Worm (Caenorhabditis elegans) whole organism, L2 larva: ENCODE data around the gene C28D4.5.
"Not testable (repeated sequence)": the region's sequence is repeated elsewhere in the genome, so short reads cannot be mapped to it uniquely, and the experiment has no call there.

Source experiments
- C34F6.9 ChIP-seq: fragments of 150-350 bp; optimal IDR thresholded peaks from 2 replicates; lab custom pipeline; 2014; ENCODE audit warnings: missing biosample characterization, missing genetic modification characterization
- F13H6.1 ChIP-seq: sonication (generic microtip); optimal IDR thresholded peaks from 2 replicates; lab custom pipeline; 2016; ENCODE audit warnings: missing genetic modification characterization, missing compliant biosample characterization
- R02D3.7 ChIP-seq: fragments of 150-350 bp; optimal IDR thresholded peaks from 2 replicates; lab custom pipeline; 2014; ENCODE audit warnings: missing biosample characterization, missing genetic modification characterization
- Y55F3AM.14 ChIP-seq: fragments of 200-800 bp; sonication (Bioruptor generic); optimal IDR thresholded peaks from 2 replicates; lab custom pipeline; 2018; ENCODE audit warnings: mild to moderate bottlenecking, missing genetic modification characterization, missing compliant biosample characterization
- ZK546.5 ChIP-seq: sonication (generic microtip); optimal IDR thresholded peaks from 2 replicates; lab custom pipeline; 2017; ENCODE audit warnings: missing biosample characterization, missing genetic modification characterization
- alr-1 ChIP-seq: fragments of 150-350 bp; optimal IDR thresholded peaks from 2 replicates; lab custom pipeline; 2014; ENCODE audit warnings: missing biosample characterization, missing genetic modification characterization
- aly-2 ChIP-seq: fragments of 150-350 bp; optimal IDR thresholded peaks from 2 replicates; lab custom pipeline; 2014; ENCODE audit warnings: missing biosample characterization, missing genetic modification characterization
- ama-1 ChIP-seq: fragments of 150-350 bp; optimal IDR thresholded peaks from 2 replicates; lab custom pipeline; 2018; ENCODE audit warnings: inconsistent platforms
- blmp-1 ChIP-seq: sonication (generic microtip); optimal IDR thresholded peaks from 2 replicates; lab custom pipeline; 2017; ENCODE audit warnings: missing genetic modification characterization, mild to moderate bottlenecking, missing compliant biosample characterization, antibody characterized with exemption, moderate library complexity; ENCODE audit not compliant: insufficient read depth
- ceh-16 ChIP-seq: fragments of 150-350 bp; optimal IDR thresholded peaks from 2 replicates; lab custom pipeline; 2014; ENCODE audit warnings: missing biosample characterization, missing genetic modification characterization
- ceh-82 ChIP-seq: fragments of 150-350 bp; optimal IDR thresholded peaks from 2 replicates; lab custom pipeline; 2014; ENCODE audit warnings: missing biosample characterization, missing genetic modification characterization
- dmd-4 ChIP-seq: sonication (generic microtip); optimal IDR thresholded peaks from 2 replicates; lab custom pipeline; 2017; ENCODE audit warnings: missing biosample characterization, missing genetic modification characterization
- egl-27 ChIP-seq: sonication (generic microtip); optimal IDR thresholded peaks from 3 replicates; lab custom pipeline; 2017; ENCODE audit warnings: missing biosample characterization, missing genetic modification reagents, missing genetic modification characterization
- elt-1 ChIP-seq: fragments of 150-350 bp; optimal IDR thresholded peaks from 2 replicates; lab custom pipeline; 2014; ENCODE audit warnings: missing biosample characterization, missing genetic modification characterization
- elt-3 ChIP-seq: sonication (generic microtip); optimal IDR thresholded peaks from 2 replicates; lab custom pipeline; 2017; ENCODE audit warnings: missing biosample characterization, missing genetic modification characterization
- fos-1 ChIP-seq: fragments of 150-350 bp; optimal IDR thresholded peaks from 2 replicates; lab custom pipeline; 2014; ENCODE audit warnings: missing biosample characterization, missing genetic modification characterization
- gmeb-1 ChIP-seq: fragments of 150-350 bp; optimal IDR thresholded peaks from 2 replicates; lab custom pipeline; 2014; ENCODE audit warnings: missing biosample characterization, missing genetic modification characterization
- lin-11 ChIP-seq: fragments of 150-350 bp; sonication (generic microtip); optimal IDR thresholded peaks from 2 replicates; lab custom pipeline; 2014; ENCODE audit warnings: missing biosample characterization, missing genetic modification characterization, inconsistent platforms, mixed read lengths
- lin-39 ChIP-seq: fragments of 150-350 bp; optimal IDR thresholded peaks from 2 replicates; lab custom pipeline; 2014; ENCODE audit warnings: missing biosample characterization, missing genetic modification reagents, missing genetic modification characterization
- lsy-2 ChIP-seq, 2 experiments: fragments of 150-350 bp in 1 of 2; sonication (generic microtip) in 1 of 2; optimal IDR thresholded peaks; 2 replicates each; lab custom pipeline; 2014 to 2017; ENCODE audit warnings: missing biosample characterization in 2 of 2, missing genetic modification characterization in 2 of 2
- mab-5 ChIP-seq: fragments of 150-350 bp; optimal IDR thresholded peaks from 2 replicates; lab custom pipeline; 2014; ENCODE audit warnings: missing biosample characterization, missing genetic modification characterization
- mbf-1 ChIP-seq: sonication (generic microtip); optimal IDR thresholded peaks from 2 replicates; lab custom pipeline; 2017; ENCODE audit warnings: missing biosample characterization, missing genetic modification characterization
- mdl-1 ChIP-seq, 2 experiments: fragments of 150-350 bp in 1 of 2; sonication (generic microtip) in 1 of 2; optimal IDR thresholded peaks; 2 replicates each; lab custom pipeline; 2017; ENCODE audit warnings: missing biosample characterization in 2 of 2, missing genetic modification characterization in 2 of 2
- nhr-10 ChIP-seq: sonication (generic microtip); optimal IDR thresholded peaks from 2 replicates; lab custom pipeline; 2017; ENCODE audit warnings: missing biosample characterization, missing genetic modification characterization
- nhr-11 ChIP-seq: fragments of 150-350 bp; optimal IDR thresholded peaks from 2 replicates; lab custom pipeline; 2014; ENCODE audit warnings: missing biosample characterization, missing genetic modification characterization
- nhr-12 ChIP-seq: fragments of 150-350 bp; optimal IDR thresholded peaks from 2 replicates; lab custom pipeline; 2014; ENCODE audit warnings: missing biosample characterization, missing genetic modification characterization
- nhr-129 ChIP-seq: fragments of 150-350 bp; optimal IDR thresholded peaks from 2 replicates; lab custom pipeline; 2014; ENCODE audit warnings: missing biosample characterization, missing genetic modification characterization
- nhr-23 ChIP-seq: fragments of 150-350 bp; optimal IDR thresholded peaks from 2 replicates; lab custom pipeline; 2014; ENCODE audit warnings: missing biosample characterization, missing genetic modification reagents, missing genetic modification characterization
- nhr-237 ChIP-seq: fragments of 150-350 bp; optimal IDR thresholded peaks from 2 replicates; lab custom pipeline; 2014; ENCODE audit warnings: missing biosample characterization, missing genetic modification characterization
- nhr-25 ChIP-seq: fragments of 150-350 bp; sonication (generic microtip); optimal IDR thresholded peaks from 3 replicates; lab custom pipeline; 2014; ENCODE audit warnings: missing biosample characterization, missing genetic modification characterization
- nhr-6 ChIP-seq: fragments of 150-350 bp; optimal IDR thresholded peaks from 2 replicates; lab custom pipeline; 2014; ENCODE audit warnings: missing biosample characterization, missing genetic modification characterization
- nhr-77 ChIP-seq: fragments of 150-350 bp; optimal IDR thresholded peaks from 2 replicates; lab custom pipeline; 2014; ENCODE audit warnings: missing biosample characterization, missing genetic modification characterization
- peb-1 ChIP-seq: fragments of 150-350 bp; optimal IDR thresholded peaks from 2 replicates; lab custom pipeline; 2014; ENCODE audit warnings: missing biosample characterization, missing genetic modification characterization
- sem-4 ChIP-seq: fragments of 150-350 bp; optimal IDR thresholded peaks from 2 replicates; lab custom pipeline; 2014; ENCODE audit warnings: missing biosample characterization, missing genetic modification reagents, missing genetic modification characterization
- skn-1 ChIP-seq: sonication (generic microtip); optimal IDR thresholded peaks from 2 replicates; lab custom pipeline; 2017; ENCODE audit warnings: missing biosample characterization, missing genetic modification characterization
- sma-3 ChIP-seq: sonication (generic microtip); optimal IDR thresholded peaks from 2 replicates; lab custom pipeline; 2016; ENCODE audit warnings: missing genetic modification reagents, missing genetic modification characterization, missing compliant biosample characterization
- sma-9 ChIP-seq, 2 experiments: fragments of 150-350 bp in 1 of 2; sonication (generic microtip) in 1 of 2; optimal IDR thresholded peaks; 2 replicates each; lab custom pipeline; 2014 to 2016; ENCODE audit warnings: missing genetic modification characterization in 2 of 2, mild to moderate bottlenecking in 1 of 2, missing biosample characterization in 1 of 2, missing compliant biosample characterization in 1 of 2, missing genetic modification reagents in 1 of 2, moderate library complexity in 1 of 2
- snpc-4 ChIP-seq: fragments of 150-350 bp; optimal IDR thresholded peaks from 2 replicates; lab custom pipeline; 2014; ENCODE audit warnings: missing biosample characterization, missing genetic modification characterization
- unc-39 ChIP-seq: fragments of 150-350 bp; optimal IDR thresholded peaks from 2 replicates; lab custom pipeline; 2014; ENCODE audit warnings: missing biosample characterization, missing genetic modification characterization
- unc-55 ChIP-seq: fragments of 150-350 bp; sonication (generic microtip); optimal IDR thresholded peaks from 3 replicates; lab custom pipeline; 2014; ENCODE audit warnings: missing biosample characterization, missing genetic modification reagents, missing genetic modification characterization
- unc-62 ChIP-seq: fragments of 150-350 bp; optimal IDR thresholded peaks from 2 replicates; lab custom pipeline; 2014; ENCODE audit warnings: missing biosample characterization, missing genetic modification reagents, missing genetic modification characterization
- ztf-1 ChIP-seq: fragments of 200-800 bp; sonication (Bioruptor generic); conservative IDR thresholded peaks from 2 replicates; pipeline ENCODE4 v1.3.6; 2022; ENCODE audit warnings: missing genetic modification characterization, missing compliant biosample characterization

The C28D4.5 gene

ce11 chrIV:9740851-9741549 is 5.7 kb downstream of the C28D4.5 start, which contains the start of gene gln-6:
Gene gln-6 (minus strand): TSS chrIV:9740901.
- not testable (repeated sequence) for TF ChIP-seq lsy-2 (tag; optimal IDR thresholded peaks at IDR 0.05; lab: Kevin White, UChicago); mab-5 (tag; lab: Kevin White, UChicago); elt-1

- TF ChIP-seq R02D3.7 (tag; lab: Kevin White, UChicago), result no peak
- TF ChIP-seq ama-1 (lab: Kevin White, UChicago), result no peak
Measured at ce11 chrIV:9739001-9739400, 7.7 kb downstream of the C28D4.5 start.

- no peak for TF ChIP-seq nhr-129 (tag; lab: Kevin White, UChicago)
- TF ChIP-seq unc-62 (GFP tag; lab: Kevin White, UChicago), result no peak
- TF ChIP-seq sem-4 (tag; lab: Kevin White, UChicago), result no peak
- TF ChIP-seq alr-1 (tag; lab: Kevin White, UChicago), result no peak
- no peak for TF ChIP-seq nhr-23 (tag; lab: Kevin White, UChicago)
- TF ChIP-seq sma-9 (GFP tag; optimal IDR thresholded peaks at IDR 0.05; lab: Kevin White, UChicago), result no peak
- no peak for TF ChIP-seq sma-9 (tag; optimal IDR thresholded peaks at IDR 0.05; lab: Kevin White, UChicago)
- no peak for TF ChIP-seq Y55F3AM.14 (GFP tag; lab: Kevin White, UChicago)
- TF ChIP-seq unc-55 (GFP tag; lab: Kevin White, UChicago), result no peak
- no peak for TF ChIP-seq lin-39 (tag; lab: Kevin White, UChicago)
Measured at ce11 chrIV:9738194-9738593, 8.5 kb downstream of the C28D4.5 start, which contains the start of gene C28D4.10. Gene C28D4.10 (plus strand): TSS chrIV:9738494.

- TF ChIP-seq sma-3 (GFP tag; lab: Kevin White, UChicago) (peak; percentile 19), F13H6.1 (tag; lab: Kevin White, UChicago) (peak; percentile 31), nhr-129 (tag; lab: Kevin White, UChicago) (peak; percentile 26), ceh-82 (no peak), nhr-6 (tag; lab: Kevin White, UChicago) (no peak), elt-3 (tag; lab: Kevin White, UChicago) (no peak), fos-1 (tag; lab: Kevin White, UChicago) (peak; percentile 63), gmeb-1 (tag; lab: Kevin White, UChicago) (no peak), sem-4 (tag; lab: Kevin White, UChicago) (peak; percentile 20), nhr-11 (no peak), sma-9 (GFP tag; optimal IDR thresholded peaks at IDR 0.05; lab: Kevin White, UChicago) (peak; percentile 0), sma-9 (tag; optimal IDR thresholded peaks at IDR 0.05; lab: Kevin White, UChicago) (no peak), ceh-16 (tag; lab: Kevin White, UChicago) (no peak), unc-55 (GFP tag; lab: Kevin White, UChicago) (no peak)
Measured at ce11 chrIV:9737204-9737790, 9.4 kb downstream of the C28D4.5 start, which contains the start of gene cka-1. Gene cka-1 (minus strand): TSS chrIV:9737621.

ce11 chrIV:9735750-9736149 is 10.9 kb downstream of the C28D4.5 start:
- no peak for TF ChIP-seq F13H6.1 (tag; lab: Kevin White, UChicago)
- TF ChIP-seq C34F6.9 (tag; lab: Kevin White, UChicago), result peak; percentile 3
- no peak for TF ChIP-seq nhr-77 (tag; lab: Kevin White, UChicago)
- TF ChIP-seq egl-27 (tag; lab: Kevin White, UChicago), result no peak
- no peak for TF ChIP-seq dmd-4 (tag; lab: Kevin White, UChicago)
- no peak for TF ChIP-seq peb-1 (tag; lab: Kevin White, UChicago)
- no peak for TF ChIP-seq snpc-4 (tag; lab: Kevin White, UChicago)
- peak; percentile 37 for TF ChIP-seq blmp-1
- TF ChIP-seq unc-39, result no peak
- TF ChIP-seq ZK546.5 (tag; lab: Kevin White, UChicago), result no peak
- TF ChIP-seq skn-1 (tag; lab: Kevin White, UChicago), result no peak
- TF ChIP-seq nhr-10 (tag; lab: Kevin White, UChicago), result no peak
- no peak for TF ChIP-seq mbf-1
- TF ChIP-seq elt-1, result no peak
- TF ChIP-seq ztf-1 (GFP tag; lab: Robert Waterston, UW), result no peak
- TF ChIP-seq nhr-129 (tag; lab: Kevin White, UChicago), result peak; percentile 33
- peak; percentile 31 for TF ChIP-seq mab-5 (tag; lab: Kevin White, UChicago)
- TF ChIP-seq lin-11, result no peak
- no peak for TF ChIP-seq sem-4 (tag; lab: Kevin White, UChicago)
- no peak for TF ChIP-seq mdl-1 (tag; optimal IDR thresholded peaks at IDR 0.05; lab: Kevin White, UChicago)
- peak; percentile 3 for TF ChIP-seq sma-3 (GFP tag; lab: Kevin White, UChicago)
- TF ChIP-seq nhr-12 (tag; lab: Kevin White, UChicago), result no peak
- TF ChIP-seq nhr-237 (tag; lab: Kevin White, UChicago), result no peak
- no peak for TF ChIP-seq nhr-25 (tag; lab: Kevin White, UChicago)
- no peak for TF ChIP-seq alr-1 (tag; lab: Kevin White, UChicago)
- TF ChIP-seq lin-39 (tag; lab: Kevin White, UChicago), result no peak
- TF ChIP-seq lsy-2 (tag; optimal IDR thresholded peaks at IDR 0.05; lab: Kevin White, UChicago), result peak in 1 of 2 experiments; percentile 63
- TF ChIP-seq aly-2, result no peak
